ENCODE assay signal across 2 fruit fly cellular contexts in genomic region chr3L:1358338-1358737, dm6.
TF ChIP-seq lines count a peak whose summit lies in the region.

No protein-coding gene starts in this region.

- no peak for TF ChIP-seq CTCF in whole organism, embryonic (GFP tag; optimal IDR thresholded peaks at IDR 0.05; lab: Kevin White, UChicago)

TF ChIP-seq in whole organism, embryonic, 481 proteins besides CTCF, POLR2A, EP300 and RAD21 (continues in another document):
- TF ChIP-seq HmgD (GFP tag; optimal IDR thresholded peaks at IDR 0.05; lab: Kevin White, UChicago) (no peak), CG10321 (GFP tag; IDR thresholded peaks at IDR 0.05; lab: Robert Waterston, UW) (no peak), lola (GFP tag; optimal IDR thresholded peaks at IDR 0.05; lab: Kevin White, UChicago) (peak in 1 of 3 experiments; percentile 16), CG7271 (tag; optimal IDR thresholded peaks at IDR 0.05; lab: Kevin White, UChicago) (no peak), bcd (GFP tag; optimal IDR thresholded peaks at IDR 0.05; lab: Kevin White, UChicago) (no peak), CG8388 (GFP tag; optimal IDR thresholded peaks at IDR 0.05; lab: Kevin White, UChicago) (no peak), Lpt (GFP tag; optimal IDR thresholded peaks at IDR 0.05; lab: Kevin White, UChicago) (no peak), Doc3 (GFP tag; IDR thresholded peaks at IDR 0.05; lab: Robert Waterston, UW; ENCODE audit: partially characterized antibody) (no peak), az2 (GFP tag; optimal IDR thresholded peaks at IDR 0.05; lab: Kevin White, UChicago) (no peak), ham (GFP tag; IDR thresholded peaks at IDR 0.05; lab: Robert Waterston, UW) (no peak), pan (optimal IDR thresholded peaks at IDR 0.05; lab: Kevin White, UChicago) (no peak), pan (GFP tag; optimal IDR thresholded peaks at IDR 0.05 in 1 of 2, IDR thresholded peaks at IDR 0.05 in 1 of 2) (peak in 1 of 2 experiments; percentile 14), seq (GFP tag; IDR thresholded peaks at IDR 0.05; lab: Robert Waterston, UW) (no peak), CG4328 (GFP tag; optimal IDR thresholded peaks at IDR 0.05; lab: Kevin White, UChicago) (no peak), CG1603 (tag; optimal IDR thresholded peaks at IDR 0.05; lab: Kevin White, UChicago) (peak; percentile 29), grn (GFP tag; optimal IDR thresholded peaks at IDR 0.05; lab: Kevin White, UChicago) (peak; percentile 1), CG15269 (tag; optimal IDR thresholded peaks at IDR 0.05; lab: Kevin White, UChicago) (no peak), gem (tag; optimal IDR thresholded peaks at IDR 0.05; lab: Kevin White, UChicago) (peak; percentile 10), prd (optimal IDR thresholded peaks at IDR 0.05; lab: Kevin White, UChicago) (no peak), prd (GFP tag; IDR thresholded peaks at IDR 0.05; lab: Robert Waterston, UW) (peak; percentile 70), Adf1 (GFP tag; IDR thresholded peaks at IDR 0.05; lab: Robert Waterston, UW) (no peak), sima (GFP tag; optimal IDR thresholded peaks at IDR 0.05; lab: Kevin White, UChicago) (no peak), CG2199 (GFP tag; IDR thresholded peaks at IDR 0.05; lab: Robert Waterston, UW) (no peak), Med (GFP tag; lab: Kevin White, UChicago) (peak; percentile 33), CG32767 (GFP tag; IDR thresholded peaks at IDR 0.05; lab: Robert Waterston, UW) (no peak), dm (GFP tag; optimal IDR thresholded peaks at IDR 0.05; lab: Kevin White, UChicago) (no peak), pros (GFP tag; optimal IDR thresholded peaks at IDR 0.05; lab: Kevin White, UChicago) (no peak), CG12155 (GFP tag; optimal IDR thresholded peaks at IDR 0.05; lab: Kevin White, UChicago) (no peak), ash1 (GFP tag; optimal IDR thresholded peaks at IDR 0.05; lab: Kevin White, UChicago) (no peak), chinmo (GFP tag; IDR thresholded peaks at IDR 0.05; lab: Robert Waterston, UW; ENCODE audit: partially characterized antibody) (no peak), nau (GFP tag; optimal IDR thresholded peaks at IDR 0.05; lab: Kevin White, UChicago) (no peak), sens-2 (GFP tag; IDR thresholded peaks at IDR 0.05; lab: Robert Waterston, UW) (peak; percentile 25; the same call in 1 of the 2 replicates), CG4424 (GFP tag; optimal IDR thresholded peaks at IDR 0.05; lab: Kevin White, UChicago) (no peak), CG15696 (tag; optimal IDR thresholded peaks at IDR 0.05; lab: Kevin White, UChicago) (peak; percentile 63), cad (GFP tag; optimal IDR thresholded peaks at IDR 0.05; lab: Kevin White, UChicago) (no peak), Ptx1 (GFP tag; IDR thresholded peaks at IDR 0.05; lab: Robert Waterston, UW) (0 out of 2 replicates have a peak, but pooled peaks have one; percentile 9), CG7963 (GFP tag; IDR thresholded peaks at IDR 0.05; lab: Robert Waterston, UW; ENCODE audit: partially characterized antibody) (no peak), CG3163 (GFP tag; optimal IDR thresholded peaks at IDR 0.05; lab: Kevin White, UChicago) (no peak), Fer2 (tag; optimal IDR thresholded peaks at IDR 0.05; lab: Kevin White, UChicago) (no peak), Hr51 (GFP tag; optimal IDR thresholded peaks at IDR 0.05; lab: Kevin White, UChicago) (no peak), HLH54F (GFP tag; optimal IDR thresholded peaks at IDR 0.05; lab: Kevin White, UChicago) (no peak), Jarid2 (GFP tag; optimal IDR thresholded peaks at IDR 0.05; lab: Kevin White, UChicago) (no peak), CG10274 (GFP tag; optimal IDR thresholded peaks at IDR 0.05; lab: Kevin White, UChicago) (no peak), CG15514 (GFP tag; optimal IDR thresholded peaks at IDR 0.05; lab: Kevin White, UChicago) (no peak), CG14667 (GFP tag; IDR thresholded peaks at IDR 0.05; lab: Robert Waterston, UW) (0 out of 2 replicates have a peak, but pooled peaks have one; percentile 12), CG1602 (GFP tag; optimal IDR thresholded peaks at IDR 0.05; lab: Kevin White, UChicago) (no peak), CG10979 (tag; optimal IDR thresholded peaks at IDR 0.05; lab: Kevin White, UChicago) (peak; percentile 33)

TF ChIP-seq in whole organism, prepupa, 60 proteins besides CTCF, POLR2A, EP300 and RAD21:
- TF ChIP-seq Eip78C (GFP tag; lab: Kevin White, UChicago): peak; percentile 38
- TF ChIP-seq CG6163 (GFP tag; IDR thresholded peaks at IDR 0.05; lab: Robert Waterston, UW): 0 out of 3 replicates have a peak, but pooled peaks have one; percentile 45
- peak; percentile 41 for TF ChIP-seq svp (GFP tag; lab: Kevin White, UChicago)
- TF ChIP-seq CG3919 (GFP tag; optimal IDR thresholded peaks at IDR 0.05; lab: Kevin White, UChicago): peak; percentile 8
- TF ChIP-seq CG9139 (GFP tag; optimal IDR thresholded peaks at IDR 0.05; lab: Kevin White, UChicago): no peak
- TF ChIP-seq esn (GFP tag; optimal IDR thresholded peaks at IDR 0.05; lab: Kevin White, UChicago): no peak
